Fruit fly (Drosophila melanogaster) whole organism: Measurements from ENCODE around the gene CG10628.

Experiments used
- EcR ChIP-seq, 2 experiments: fragments of >200 bp; optimal IDR thresholded peaks; 2 replicates each; lab custom pipeline; 2017; ENCODE audit warnings: missing biosample characterization in 2 of 2, missing genetic modification characterization in 2 of 2, missing genetic modification reagents in 2 of 2
- pan ChIP-seq: fragments of >200 bp; optimal IDR thresholded peaks from 2 replicates; lab custom pipeline; 2017
- usp ChIP-seq: fragments of >200 bp; optimal IDR thresholded peaks from 2 replicates; lab custom pipeline; 2017; ENCODE audit warnings: missing biosample characterization, missing genetic modification characterization, mixed read lengths

- no peak for TF ChIP-seq pan (lab: Kevin White, UChicago)
- no peak for TF ChIP-seq usp (GFP tag; lab: Kevin White, UChicago)
- TF ChIP-seq EcR (GFP tag; optimal IDR thresholded peaks at IDR 0.05; lab: Kevin White, UChicago), result no peak
These were observed 26.6 kb upstream of the CG10628 start for dm6 chr2L:19784827-19785569.
